Fruit fly (Drosophila melanogaster) Kc167 (cell line): ENCODE results near the gene CG14982.

Source experiments
- Myc ChIP-seq: fragments of >200 bp; optimal IDR thresholded peaks from 2 replicates; lab custom pipeline; 2017; ENCODE audit warnings: missing external identifiers
- Sin3A ChIP-seq: fragments of >200 bp; optimal IDR thresholded peaks from 2 replicates; lab custom pipeline; 2018; ENCODE audit warnings: missing external identifiers
- h ChIP-seq: fragments of >200 bp; optimal IDR thresholded peaks from 3 replicates; lab custom pipeline; 2018; ENCODE audit warnings: missing external identifiers
- insv ChIP-seq: fragments of >200 bp; optimal IDR thresholded peaks from 3 replicates; lab custom pipeline; 2018; ENCODE audit warnings: missing external identifiers
- psq ChIP-seq: fragments of >200 bp; optimal IDR thresholded peaks from 2 replicates; lab custom pipeline; 2017; ENCODE audit warnings: missing external identifiers
- ttk ChIP-seq: sonication (Bioruptor generic); optimal IDR thresholded peaks from 2 replicates; lab custom pipeline; 2017; ENCODE audit warnings: missing external identifiers

Gene CG14982

dm6 chr3L:3942241-3943028 lies at the start of gene CG14982, which contains the start of gene CG10863:
Gene CG14982 (plus strand): TSS chr3L:3942710.
Gene CG10863 (minus strand): TSS chr3L:3942465.
- TF ChIP-seq h (no peak), Myc (no peak), ttk (lab: Kevin White, UChicago) (no peak), Sin3A (no peak), psq (lab: Kevin White, UChicago) (no peak), insv (lab: Kevin White, UChicago) (no peak)

- TF ChIP-seq h (no peak), insv (lab: Kevin White, UChicago) (no peak), Myc (no peak), Sin3A (no peak), ttk (lab: Kevin White, UChicago) (no peak), psq (lab: Kevin White, UChicago) (no peak)
Measured at dm6 chr3L:3894413-3894812, 48.1 kb upstream of the CG14982 start.

- no peak for TF ChIP-seq ttk (lab: Kevin White, UChicago)
- TF ChIP-seq psq (lab: Kevin White, UChicago), result no peak
Measured at dm6 chr3L:3896553-3897034, 45.9 kb upstream of the CG14982 start, which contains the start of the genes Gr63a and Lamtor4. Gene Gr63a (minus strand): TSS chr3L:3896603. Gene Lamtor4 (plus strand): TSS chr3L:3896900.

dm6 chr3L:3898978-3899377 lies 43.5 kb upstream of the CG14982 start, which contains the start of gene Ccz1:
Gene Ccz1 (minus strand): TSS chr3L:3899156.
- TF ChIP-seq Sin3A (no peak), Myc (no peak), psq (lab: Kevin White, UChicago) (no peak), ttk (lab: Kevin White, UChicago) (no peak), insv (lab: Kevin White, UChicago) (no peak), h (no peak)

- TF ChIP-seq psq (lab: Kevin White, UChicago), result no peak
- no peak for TF ChIP-seq insv (lab: Kevin White, UChicago)
- TF ChIP-seq Sin3A, result no peak
- no peak for TF ChIP-seq Myc
- TF ChIP-seq ttk (lab: Kevin White, UChicago), result no peak
Measured at dm6 chr3L:3901865-3902490, 40.5 kb upstream of the CG14982 start.

- no peak for TF ChIP-seq Sin3A
- TF ChIP-seq psq (lab: Kevin White, UChicago), result no peak
- TF ChIP-seq h, result no peak
- no peak for TF ChIP-seq insv (lab: Kevin White, UChicago)
- no peak for TF ChIP-seq Myc
- TF ChIP-seq ttk (lab: Kevin White, UChicago), result no peak
Measured at dm6 chr3L:3902491-3903198, 39.9 kb upstream of the CG14982 start, which contains the start of gene Ubi-p63E. Gene Ubi-p63E (minus strand): TSS chr3L:3903184.

- no peak for TF ChIP-seq psq (lab: Kevin White, UChicago)
- no peak for TF ChIP-seq Myc
- TF ChIP-seq insv (lab: Kevin White, UChicago), result no peak
- TF ChIP-seq Sin3A, result no peak
- TF ChIP-seq h, result no peak
- TF ChIP-seq ttk (lab: Kevin White, UChicago), result no peak
Measured at dm6 chr3L:3903301-3903700, 39.2 kb upstream of the CG14982 start, which contains the start of gene Sc2. Gene Sc2 (plus strand): TSS chr3L:3903492.

- TF ChIP-seq Myc, result no peak
Measured at dm6 chr3L:3905111-3905510, 37.4 kb upstream of the CG14982 start, which contains the start of gene ida. Gene ida (plus strand): TSS chr3L:3905344.

- TF ChIP-seq ttk (lab: Kevin White, UChicago) (no peak), insv (lab: Kevin White, UChicago) (no peak), Myc (no peak), Sin3A (no peak), h (no peak), psq (lab: Kevin White, UChicago) (no peak)
Measured at dm6 chr3L:3908838-3909810, 33.4 kb upstream of the CG14982 start.

- TF ChIP-seq insv (lab: Kevin White, UChicago) (no peak), ttk (lab: Kevin White, UChicago) (no peak), h (no peak), Myc (no peak), psq (lab: Kevin White, UChicago) (no peak), Sin3A (no peak)
Measured at dm6 chr3L:3909831-3910230, 32.7 kb upstream of the CG14982 start, which contains the start of gene mge. Gene mge (minus strand): TSS chr3L:3909931.

- TF ChIP-seq insv (lab: Kevin White, UChicago) (no peak), h (no peak), Myc (no peak), ttk (lab: Kevin White, UChicago) (no peak), Sin3A (no peak), psq (lab: Kevin White, UChicago) (no peak)
Measured at dm6 chr3L:3912134-3912533, 30.4 kb upstream of the CG14982 start.
